Fruit fly (Drosophila melanogaster) whole organism, embryonic: ENCODE data around the gene Rm62.

ENCODE experiments used
- CG10267 ChIP-seq: fragments of 200-800 bp; sonication (Bioruptor generic); optimal IDR thresholded peaks from 2 replicates; lab custom pipeline; 2018; ENCODE audit warnings: missing biosample characterization, mild to moderate bottlenecking, missing genetic modification characterization, moderate library complexity
- CG10543 ChIP-seq: fragments of 200-800 bp; sonication (Bioruptor generic); optimal IDR thresholded peaks from 3 replicates; lab custom pipeline; 2017; ENCODE audit warnings: missing biosample characterization, mild to moderate bottlenecking, missing genetic modification characterization, moderate library complexity
- CG11398 ChIP-seq: fragments of 200-800 bp; sonication (Bioruptor generic); optimal IDR thresholded peaks from 2 replicates; lab custom pipeline; 2016; ENCODE audit warnings: missing biosample characterization, missing genetic modification characterization
- CG11723 ChIP-seq: fragments of 200-800 bp; sonication (Bioruptor generic); optimal IDR thresholded peaks from 2 replicates; lab custom pipeline; 2017; ENCODE audit warnings: missing biosample characterization, mild to moderate bottlenecking, missing genetic modification characterization
- CG13287 ChIP-seq: fragments of 200-800 bp; sonication (Bioruptor generic); IDR thresholded peaks from 2 replicates; pipeline ENCODE4 v1.3.6; 2022; ENCODE audit warnings: missing biosample characterization, missing genetic modification characterization; ENCODE audit not compliant: partially characterized antibody
- CG14965 ChIP-seq: fragments of 200-800 bp; sonication (Bioruptor generic); optimal IDR thresholded peaks from 2 replicates; lab custom pipeline; 2016; ENCODE audit warnings: missing biosample characterization, missing genetic modification characterization, borderline replicate concordance
- CG1603 ChIP-seq: fragments of 200-800 bp; sonication (Bioruptor generic); optimal IDR thresholded peaks from 2 replicates; lab custom pipeline; 2019; ENCODE audit warnings: missing biosample characterization, mild to moderate bottlenecking, missing genetic modification characterization, moderate library complexity
- CG1647 ChIP-seq: fragments of 200-800 bp; sonication (Bioruptor generic); optimal IDR thresholded peaks from 3 replicates; lab custom pipeline; 2016; ENCODE audit warnings: missing biosample characterization, missing genetic modification characterization
- CG2120 ChIP-seq: fragments of 200-800 bp; sonication (Bioruptor generic); optimal IDR thresholded peaks from 3 replicates; lab custom pipeline; 2016; ENCODE audit warnings: missing biosample characterization, missing genetic modification characterization
- CG2199 ChIP-seq: fragments of 200-800 bp; sonication (Bioruptor generic); IDR thresholded peaks from 3 replicates; pipeline ENCODE4 v1.3.6; 2022; ENCODE audit warnings: missing biosample characterization, missing genetic modification characterization
- CG30403 ChIP-seq: fragments of 200-800 bp; sonication (Bioruptor generic); optimal IDR thresholded peaks from 3 replicates; lab custom pipeline; 2016; ENCODE audit warnings: missing biosample characterization, missing genetic modification characterization
- CG31365 ChIP-seq: fragments of 200-800 bp; sonication (Bioruptor generic); optimal IDR thresholded peaks from 2 replicates; lab custom pipeline; 2018; ENCODE audit warnings: missing biosample characterization, mild to moderate bottlenecking, missing genetic modification characterization
- CG42726 ChIP-seq: fragments of 200-800 bp; sonication (Bioruptor generic); IDR thresholded peaks from 2 replicates; pipeline ENCODE4 v1.3.6; 2022; ENCODE audit warnings: missing biosample characterization, missing genetic modification characterization; ENCODE audit not compliant: partially characterized antibody
- CG43689 ChIP-seq: fragments of 200-800 bp; sonication (Bioruptor generic); IDR thresholded peaks from 2 replicates; pipeline ENCODE4 v1.3.6; 2022; ENCODE audit warnings: missing biosample characterization, missing genetic modification characterization
- CG5180 ChIP-seq: fragments of 200-800 bp; sonication (Bioruptor generic); optimal IDR thresholded peaks from 3 replicates; lab custom pipeline; 2017; ENCODE audit warnings: missing biosample characterization, missing genetic modification characterization, mild to moderate bottlenecking, moderate library complexity, missing genetic modification reagents
- CG8290 ChIP-seq, 3 experiments: fragments of 200-800 bp; sonication (Bioruptor generic); optimal IDR thresholded peaks; 2 replicates each; lab custom pipeline; 2016 to 2019; ENCODE audit warnings: missing biosample characterization in 3 of 3, missing genetic modification characterization in 3 of 3, mild to moderate bottlenecking in 2 of 3, moderate library complexity in 1 of 3
- CG8765 ChIP-seq: fragments of 200-800 bp; sonication (Bioruptor generic); IDR thresholded peaks from 2 replicates; pipeline ENCODE4 v1.3.6; 2022; ENCODE audit warnings: missing biosample characterization, missing genetic modification characterization
- CkIIα-i1 ChIP-seq: fragments of 200-800 bp; sonication (Bioruptor generic); IDR thresholded peaks from 2 replicates; pipeline ENCODE4 v1.3.6; 2022; ENCODE audit warnings: missing biosample characterization, missing genetic modification characterization
- CrebB ChIP-seq: fragments of 200-800 bp; sonication (Bioruptor generic); optimal IDR thresholded peaks from 3 replicates; lab custom pipeline; 2018; ENCODE audit warnings: missing biosample characterization, mild to moderate bottlenecking, missing genetic modification characterization
- Dek ChIP-seq: fragments of 200-800 bp; sonication (Bioruptor generic); optimal IDR thresholded peaks from 3 replicates; lab custom pipeline; 2019; ENCODE audit warnings: missing biosample characterization, mild to moderate bottlenecking, missing genetic modification characterization, moderate library complexity
- Dll ChIP-seq: fragments of 200-800 bp; sonication (Bioruptor generic); IDR thresholded peaks from 4 replicates; pipeline ENCODE4 v1.3.6; 2022; ENCODE audit warnings: missing biosample characterization, missing genetic modification characterization; ENCODE audit not compliant: partially characterized antibody
- Dp ChIP-seq: fragments of 200-800 bp; sonication (Bioruptor generic); optimal IDR thresholded peaks from 2 replicates; lab custom pipeline; 2018; ENCODE audit warnings: missing biosample characterization, mild to moderate bottlenecking, missing genetic modification characterization, moderate library complexity
- Dref ChIP-seq: fragments of 200-800 bp; sonication (Bioruptor generic); IDR thresholded peaks from 2 replicates; pipeline ENCODE4 v1.3.6; 2022; ENCODE audit warnings: missing biosample characterization, missing genetic modification characterization
- E2f1 ChIP-seq: fragments of 200-800 bp; sonication (Bioruptor generic); IDR thresholded peaks from 2 replicates; pipeline ENCODE4 v1.3.6; 2022; ENCODE audit warnings: missing biosample characterization, missing genetic modification characterization
- E2f2 ChIP-seq: fragments of 200-800 bp; sonication (Bioruptor generic); IDR thresholded peaks from 2 replicates; pipeline ENCODE4 v1.3.6; 2022; ENCODE audit warnings: missing biosample characterization, missing genetic modification characterization
- ERR ChIP-seq: fragments of 200-800 bp; sonication (Bioruptor generic); optimal IDR thresholded peaks from 2 replicates; lab custom pipeline; 2016; ENCODE audit warnings: missing biosample characterization, missing genetic modification characterization
- Hmr ChIP-seq: fragments of 200-800 bp; sonication (Bioruptor generic); optimal IDR thresholded peaks from 3 replicates; lab custom pipeline; 2017; ENCODE audit warnings: mild to moderate bottlenecking, missing biosample characterization, missing genetic modification reagents, missing genetic modification characterization
- Mad ChIP-seq: fragments of 200-800 bp; sonication (Bioruptor generic); optimal IDR thresholded peaks from 2 replicates; lab custom pipeline; 2016; ENCODE audit warnings: missing biosample characterization, missing genetic modification characterization
- Opbp ChIP-seq: fragments of 200-800 bp; sonication (Bioruptor generic); IDR thresholded peaks from 3 replicates; pipeline ENCODE4 v1.3.6; 2022; ENCODE audit warnings: missing biosample characterization, missing genetic modification characterization; ENCODE audit not compliant: partially characterized antibody
- Ptx1 ChIP-seq: fragments of 200-800 bp; sonication (Bioruptor generic); IDR thresholded peaks from 2 replicates; pipeline ENCODE4 v1.3.6; 2022; ENCODE audit warnings: missing biosample characterization, missing genetic modification characterization
- Spps ChIP-seq: fragments of 200-800 bp; sonication (Bioruptor generic); optimal IDR thresholded peaks from 2 replicates; lab custom pipeline; 2018; ENCODE audit warnings: missing biosample characterization, mild to moderate bottlenecking, missing genetic modification characterization
- Sry-δ ChIP-seq: fragments of 200-800 bp; sonication (Bioruptor generic); optimal IDR thresholded peaks from 2 replicates; lab custom pipeline; 2016; ENCODE audit warnings: missing biosample characterization, missing genetic modification characterization
- Xbp1 ChIP-seq: fragments of 200-800 bp; sonication (Bioruptor generic); optimal IDR thresholded peaks from 3 replicates; lab custom pipeline; 2016; ENCODE audit warnings: missing biosample characterization, mild to moderate bottlenecking, missing genetic modification characterization
- al ChIP-seq: fragments of 200-800 bp; sonication (Bioruptor generic); IDR thresholded peaks from 2 replicates; pipeline ENCODE4 v1.3.6; 2022; ENCODE audit warnings: missing biosample characterization, missing genetic modification characterization
- amos ChIP-seq: fragments of 200-800 bp; sonication (Bioruptor generic); IDR thresholded peaks from 2 replicates; pipeline ENCODE4 v1.3.6; 2022; ENCODE audit warnings: missing biosample characterization, missing genetic modification characterization; ENCODE audit not compliant: partially characterized antibody
- ato ChIP-seq: fragments of 200-800 bp; sonication (Bioruptor generic); IDR thresholded peaks from 2 replicates; pipeline ENCODE4 v1.3.6; 2022; ENCODE audit warnings: missing biosample characterization, missing genetic modification characterization; ENCODE audit not compliant: partially characterized antibody
- bowl ChIP-seq: fragments of 200-800 bp; sonication (Bioruptor generic); IDR thresholded peaks from 2 replicates; pipeline ENCODE4 v1.3.6; 2022; ENCODE audit warnings: missing biosample characterization, missing genetic modification characterization
- dati ChIP-seq: fragments of 200-800 bp; sonication (Bioruptor generic); IDR thresholded peaks from 2 replicates; pipeline ENCODE4 v1.3.6; 2022; ENCODE audit warnings: missing biosample characterization, missing genetic modification characterization
- eve ChIP-seq, 2 experiments: fragments of >200 bp; optimal IDR thresholded peaks; 2 replicates each; lab custom pipeline; 2017; ENCODE audit warnings: missing biosample characterization in 2 of 2, missing genetic modification characterization in 2 of 2
- fd96Cb ChIP-seq: fragments of 200-800 bp; sonication (Bioruptor generic); optimal IDR thresholded peaks from 2 replicates; lab custom pipeline; 2018; ENCODE audit warnings: missing biosample characterization, mild to moderate bottlenecking, missing genetic modification characterization, moderate library complexity
- grau ChIP-seq: fragments of 200-800 bp; optimal IDR thresholded peaks from 3 replicates; lab custom pipeline; 2019; ENCODE audit warnings: missing biosample characterization, mild to moderate bottlenecking, missing genetic modification characterization, moderate library complexity
- gro ChIP-seq: fragments of 200-800 bp; sonication (Bioruptor generic); optimal IDR thresholded peaks from 2 replicates; lab custom pipeline; 2016; ENCODE audit warnings: missing biosample characterization, missing genetic modification characterization
- hb ChIP-seq: fragments of 200-800 bp; sonication (Bioruptor generic); IDR thresholded peaks from 3 replicates; pipeline ENCODE4 v1.3.6; 2022; ENCODE audit warnings: missing biosample characterization, missing genetic modification characterization; ENCODE audit not compliant: partially characterized antibody
- ken ChIP-seq: fragments of 200-800 bp; sonication (Bioruptor generic); IDR thresholded peaks from 3 replicates; pipeline ENCODE4 v1.3.6; 2022; ENCODE audit warnings: missing biosample characterization, missing genetic modification characterization
- knrl ChIP-seq: fragments of 200-800 bp; sonication (Bioruptor generic); IDR thresholded peaks from 3 replicates; pipeline ENCODE4 v1.3.6; 2022; ENCODE audit warnings: missing biosample characterization, missing genetic modification characterization; ENCODE audit not compliant: partially characterized antibody
- peb ChIP-seq: fragments of 200-800 bp; sonication (Bioruptor generic); IDR thresholded peaks from 2 replicates; pipeline ENCODE4 v1.3.6; 2022; ENCODE audit warnings: missing biosample characterization, missing genetic modification characterization
- pita ChIP-seq: fragments of 200-800 bp; sonication (Bioruptor generic); optimal IDR thresholded peaks from 2 replicates; lab custom pipeline; 2017; ENCODE audit warnings: missing biosample characterization, mild to moderate bottlenecking, missing genetic modification characterization
- usp ChIP-seq: fragments of >200 bp; optimal IDR thresholded peaks from 2 replicates; lab custom pipeline; 2017; ENCODE audit warnings: missing biosample characterization, missing genetic modification characterization

Rm62 gene

dm6 chr3R:6009510-6010407, 1.4 kb upstream of the Rm62 start (continued):
- TF ChIP-seq Spps (tag; lab: Kevin White, UChicago) (no peak), ken (GFP tag; lab: Robert Waterston, UW) (no peak), hb (GFP tag; lab: Robert Waterston, UW) (no peak), E2f2 (peak; percentile 43; the same call in 1 of the 2 replicates), CG1603 (tag; lab: Kevin White, UChicago) (peak; percentile 21), CG11723 (no peak), knrl (no peak), CG42726 (GFP tag; lab: Robert Waterston, UW) (no peak), Hmr (GFP tag; lab: Kevin White, UChicago) (no peak), CG11398 (GFP tag; lab: Kevin White, UChicago) (no peak), CG5180 (GFP tag; lab: Kevin White, UChicago) (no peak), fd96Cb (tag; lab: Kevin White, UChicago) (no peak), Xbp1 (GFP tag; lab: Kevin White, UChicago) (no peak), CG31365 (tag; lab: Kevin White, UChicago) (peak; percentile 71), Sry-δ (GFP tag; lab: Kevin White, UChicago) (peak; percentile 49), ato (GFP tag; lab: Robert Waterston, UW) (no peak), al (no peak), CG2120 (GFP tag; lab: Kevin White, UChicago) (no peak), bowl (GFP tag; lab: Robert Waterston, UW) (no peak), E2f1 (GFP tag; lab: Robert Waterston, UW) (no peak), pita (peak; percentile 45), grau (no peak), CG2199 (GFP tag; lab: Robert Waterston, UW) (no peak), Mad (no peak), CG1647 (GFP tag; lab: Kevin White, UChicago) (no peak), Ptx1 (GFP tag; lab: Robert Waterston, UW) (no peak), peb (no peak), CG10267 (tag; lab: Kevin White, UChicago) (peak; percentile 66), Dref (peak; percentile 49), CkIIα-i1 (GFP tag; lab: Robert Waterston, UW) (no peak), eve (GFP tag; optimal IDR thresholded peaks at IDR 0.05; lab: Kevin White, UChicago) (no peak), dati (no peak), usp (GFP tag; lab: Kevin White, UChicago) (no peak), ERR (GFP tag; lab: Kevin White, UChicago) (no peak), CG10543 (GFP tag; lab: Kevin White, UChicago) (no peak), CG30403 (GFP tag; lab: Kevin White, UChicago) (no peak), CG8290 (GFP tag; optimal IDR thresholded peaks at IDR 0.05; lab: Kevin White, UChicago) (peak; percentile 4), CG8290 (tag; optimal IDR thresholded peaks at IDR 0.05; lab: Kevin White, UChicago) (peak in 1 of 2 experiments; percentile 1), Dll (GFP tag; lab: Robert Waterston, UW) (peak; percentile 52; the same call in 2 of the 4 replicates), CG13287 (GFP tag; lab: Robert Waterston, UW) (peak; percentile 30), gro (no peak), Dek (tag; lab: Kevin White, UChicago) (no peak), CG14965 (GFP tag; lab: Kevin White, UChicago) (no peak), CG43689 (GFP tag; lab: Robert Waterston, UW) (no peak), Dp (GFP tag; lab: Kevin White, UChicago) (peak; percentile 18), CG8765 (GFP tag; lab: Robert Waterston, UW) (no peak), CrebB (tag; lab: Kevin White, UChicago) (no peak), amos (GFP tag; lab: Robert Waterston, UW) (no peak; the same call in 1 of the 2 replicates), Opbp (GFP tag; lab: Robert Waterston, UW) (no peak)
